Fruit fly (Drosophila melanogaster) whole organism: ENCODE measurements around the gene lectin-37Da.

Experiments used
- CG8478 ChIP-seq: fragments of >200 bp; optimal IDR thresholded peaks from 2 replicates; lab custom pipeline; 2018; ENCODE audit warnings: inconsistent platforms
- psq ChIP-seq: fragments of >200 bp; optimal IDR thresholded peaks from 2 replicates; lab custom pipeline; 2017

dm6 chr2L:19432424-19433015 is 14.4 kb downstream of the lectin-37Da start, which contains the start of gene Rab9:
- TF ChIP-seq psq = no peak
- TF ChIP-seq CG8478 (lab: Kevin White, UChicago) = no peak
